Worm (Caenorhabditis elegans): ENCODE results near the gene mon-2.

mon-2 gene

ce11 chrIV:12122874-12123664 is 26.5 kb downstream of the mon-2 start, which contains the start of gene aly-3:
Gene aly-3 (plus strand): TSS chrIV:12123282.
- peak; percentile 61 for TF ChIP-seq C34F6.9 (tag; optimal IDR thresholded peaks at IDR 0.05)
- peak; percentile 8 for TF ChIP-seq fos-1 (tag; optimal IDR thresholded peaks at IDR 0.05)
- TF ChIP-seq unc-55 (GFP tag; optimal IDR thresholded peaks at IDR 0.05), result peak; percentile 49
- no peak for TF ChIP-seq ama-1 (optimal IDR thresholded peaks at IDR 0.05)
- TF ChIP-seq lsy-2 (tag; optimal IDR thresholded peaks at IDR 0.05), result peak in 1 of 2 experiments; percentile 32
- no peak for TF ChIP-seq unc-62 (GFP tag; optimal IDR thresholded peaks at IDR 0.05)
- peak; percentile 33 for TF ChIP-seq nhr-129 (tag; optimal IDR thresholded peaks at IDR 0.05)

- TF ChIP-seq unc-55 (GFP tag; optimal IDR thresholded peaks at IDR 0.05) (no peak), ztf-4 (tag; optimal IDR thresholded peaks at IDR 0.05) (no peak), nhr-25 (tag; optimal IDR thresholded peaks at IDR 0.05) (no peak), ztf-1 (GFP tag; conservative IDR thresholded peaks at IDR 0.05) (no peak), F13H6.1 (tag; optimal IDR thresholded peaks at IDR 0.05) (no peak), elt-3 (tag; optimal IDR thresholded peaks at IDR 0.05) (no peak), peb-1 (tag; optimal IDR thresholded peaks at IDR 0.05) (no peak)
Measured at ce11 chrIV:12124314-12125084, 27.9 kb downstream of the mon-2 start, which contains the start of gene dhhc-6. Gene dhhc-6 (plus strand): TSS chrIV:12124952.

- TF ChIP-seq sma-3 (GFP tag; optimal IDR thresholded peaks at IDR 0.05) (no peak), lsy-2 (tag; optimal IDR thresholded peaks at IDR 0.05) (peak in 1 of 2 experiments; percentile 15), unc-62 (GFP tag; optimal IDR thresholded peaks at IDR 0.05) (no peak), ztf-4 (tag; optimal IDR thresholded peaks at IDR 0.05) (no peak)
Measured at ce11 chrIV:12126740-12127472, 30.3 kb downstream of the mon-2 start.

- no peak for TF ChIP-seq nhr-23 (tag; optimal IDR thresholded peaks at IDR 0.05)
- no peak for TF ChIP-seq R02D3.7 (tag; optimal IDR thresholded peaks at IDR 0.05)
- TF ChIP-seq lin-11 (tag; optimal IDR thresholded peaks at IDR 0.05), result no peak
- no peak for TF ChIP-seq ceh-16 (tag; optimal IDR thresholded peaks at IDR 0.05)
- TF ChIP-seq lsy-2 (tag; optimal IDR thresholded peaks at IDR 0.05), result peak in 1 of 2 experiments; percentile 43
- TF ChIP-seq elt-3 (tag; optimal IDR thresholded peaks at IDR 0.05), result no peak
- peak; percentile 31 for TF ChIP-seq unc-55 (GFP tag; optimal IDR thresholded peaks at IDR 0.05)
- TF ChIP-seq nhr-129 (tag; optimal IDR thresholded peaks at IDR 0.05), result peak; percentile 73
- TF ChIP-seq mdl-1 (tag; optimal IDR thresholded peaks at IDR 0.05), result no peak
Measured at ce11 chrIV:12127838-12128237, 31.3 kb downstream of the mon-2 start.

ce11 chrIV:12128708-12129107 is 32.1 kb downstream of the mon-2 start:
- TF ChIP-seq ztf-4 (tag; optimal IDR thresholded peaks at IDR 0.05) (no peak), nhr-10 (tag; optimal IDR thresholded peaks at IDR 0.05) (no peak), nhr-11 (tag; optimal IDR thresholded peaks at IDR 0.05) (no peak), F13H6.1 (tag; optimal IDR thresholded peaks at IDR 0.05) (no peak), nhr-12 (tag; optimal IDR thresholded peaks at IDR 0.05) (no peak), nhr-6 (tag; optimal IDR thresholded peaks at IDR 0.05) (no peak), skn-1 (tag; optimal IDR thresholded peaks at IDR 0.05) (no peak), nhr-23 (tag; optimal IDR thresholded peaks at IDR 0.05) (no peak), nhr-129 (tag; optimal IDR thresholded peaks at IDR 0.05) (peak; percentile 11), R02D3.7 (tag; optimal IDR thresholded peaks at IDR 0.05) (no peak), unc-55 (GFP tag; optimal IDR thresholded peaks at IDR 0.05) (peak; percentile 54), lin-13 (GFP tag; optimal IDR thresholded peaks at IDR 0.05) (no peak), dmd-4 (tag; optimal IDR thresholded peaks at IDR 0.05) (no peak), fos-1 (tag; optimal IDR thresholded peaks at IDR 0.05) (peak; percentile 90), lsy-2 (tag; optimal IDR thresholded peaks at IDR 0.05) (no peak), ztf-11 (tag; optimal IDR thresholded peaks at IDR 0.05) (no peak), sma-3 (GFP tag; optimal IDR thresholded peaks at IDR 0.05) (no peak), C34F6.9 (tag; optimal IDR thresholded peaks at IDR 0.05) (peak; percentile 31)

ce11 chrIV:12129204-12129603 is 32.6 kb downstream of the mon-2 start, which contains the start of gene lin-24:
Gene lin-24 (plus strand): TSS chrIV:12129504.
- TF ChIP-seq nhr-21 (tag; optimal IDR thresholded peaks at IDR 0.05), result no peak
- no peak for TF ChIP-seq unc-62 (GFP tag; optimal IDR thresholded peaks at IDR 0.05)
- TF ChIP-seq nhr-12 (tag; optimal IDR thresholded peaks at IDR 0.05), result no peak
- no peak for TF ChIP-seq fos-1 (tag; optimal IDR thresholded peaks at IDR 0.05)
- TF ChIP-seq gmeb-1 (tag; optimal IDR thresholded peaks at IDR 0.05), result no peak
- TF ChIP-seq C34F6.9 (tag; optimal IDR thresholded peaks at IDR 0.05), result no peak
- TF ChIP-seq mbf-1 (tag; optimal IDR thresholded peaks at IDR 0.05), result no peak
- no peak for TF ChIP-seq ZK546.5 (tag; optimal IDR thresholded peaks at IDR 0.05)
- no peak for TF ChIP-seq ceh-82 (tag; optimal IDR thresholded peaks at IDR 0.05)
- TF ChIP-seq alr-1 (tag; optimal IDR thresholded peaks at IDR 0.05), result no peak

Measured in whole organism, L2 larva.